Worm (Caenorhabditis elegans) whole organism, L1 larva: ENCODE data around the gene srg-5.
A peak's percentile ranks its signal among the peaks of the same experiment; 100 is the strongest.

Source experiments
- C04F5.9 ChIP-seq: sonication (generic microtip); optimal IDR thresholded peaks from 2 replicates; lab custom pipeline; 2016; ENCODE audit warnings: missing genetic modification characterization, missing compliant biosample characterization
- C16A3.4 ChIP-seq: fragments of 150-350 bp; optimal IDR thresholded peaks from 2 replicates; lab custom pipeline; 2014; ENCODE audit warnings: missing biosample characterization, missing genetic modification characterization
- F16B12.6 ChIP-seq: fragments of 150-350 bp; optimal IDR thresholded peaks from 2 replicates; lab custom pipeline; 2014; ENCODE audit warnings: missing biosample characterization, missing genetic modification characterization
- alr-1 ChIP-seq: fragments of 200-800 bp; sonication (Bioruptor generic); optimal IDR thresholded peaks from 2 replicates; lab custom pipeline; 2018; ENCODE audit warnings: borderline replicate concordance, mild to moderate bottlenecking, missing genetic modification characterization, missing compliant biosample characterization
- aly-2 ChIP-seq: fragments of 150-350 bp; optimal IDR thresholded peaks from 2 replicates; lab custom pipeline; 2014; ENCODE audit warnings: missing biosample characterization, missing genetic modification characterization
- blmp-1 ChIP-seq: fragments of 150-350 bp; optimal IDR thresholded peaks from 2 replicates; lab custom pipeline; 2014; ENCODE audit warnings: missing biosample characterization, missing genetic modification characterization
- ceh-63 ChIP-seq: fragments of 200-800 bp; sonication (Bioruptor generic); optimal IDR thresholded peaks from 2 replicates; lab custom pipeline; 2018; ENCODE audit warnings: mild to moderate bottlenecking, missing genetic modification characterization, missing compliant biosample characterization
- ceh-90 ChIP-seq: sonication (generic microtip); optimal IDR thresholded peaks from 2 replicates; lab custom pipeline; 2016; ENCODE audit warnings: missing genetic modification characterization, missing compliant biosample characterization
- ces-1 ChIP-seq: fragments of 150-350 bp; optimal IDR thresholded peaks from 2 replicates; lab custom pipeline; 2014; ENCODE audit warnings: missing biosample characterization, missing genetic modification reagents, missing genetic modification characterization
- dpl-1 ChIP-seq, 3 experiments: fragments of 150-350 bp in 2 of 3; sonication (generic microtip) in 1 of 3; optimal IDR thresholded peaks; 2 replicates each; lab custom pipeline; 2014 to 2017; ENCODE audit warnings: missing biosample characterization in 3 of 3, missing genetic modification characterization in 3 of 3, missing genetic modification reagents in 3 of 3
- dsc-1 ChIP-seq: sonication (generic microtip); optimal IDR thresholded peaks from 2 replicates; lab custom pipeline; 2016; ENCODE audit warnings: mild to moderate bottlenecking, missing genetic modification characterization, missing compliant biosample characterization
- efl-1 ChIP-seq, 4 experiments: fragments of 150-350 bp; optimal IDR thresholded peaks in 3 of 4; peaks in 1 of 4; 1 replicate in 1 of 4; 2 replicates in 3 of 4; lab custom pipeline; 2014; ENCODE audit warnings: missing biosample characterization in 2 of 4, missing genetic modification characterization in 2 of 4, missing genetic modification reagents in 2 of 4
- efl-3 ChIP-seq: fragments of 200-800 bp; sonication (Bioruptor generic); optimal IDR thresholded peaks from 2 replicates; lab custom pipeline; 2018; ENCODE audit warnings: mild to moderate bottlenecking, missing genetic modification characterization, missing compliant biosample characterization
- elt-2 ChIP-seq: sonication (generic microtip); optimal IDR thresholded peaks from 2 replicates; lab custom pipeline; 2016; ENCODE audit warnings: missing genetic modification characterization, mild to moderate bottlenecking, inconsistent platforms, missing compliant biosample characterization, missing genetic modification reagents
- elt-3 ChIP-seq, 6 experiments: fragments of 150-350 bp in 1 of 6; sonication (generic microtip); optimal IDR thresholded peaks; 2 replicates each; lab custom pipeline; 2017 to 2018; ENCODE audit warnings: missing biosample characterization in 6 of 6, missing genetic modification characterization in 6 of 6, inconsistent platforms in 1 of 6
- fkh-4 ChIP-seq: sonication (generic microtip); optimal IDR thresholded peaks from 2 replicates; lab custom pipeline; 2016; ENCODE audit warnings: missing compliant biosample characterization, missing genetic modification characterization, borderline replicate concordance
- grh-1 ChIP-seq: fragments of 200-800 bp; sonication (Bioruptor generic); IDR thresholded peaks from 2 replicates; pipeline ENCODE4 v1.3.6; 2022; ENCODE audit warnings: missing genetic modification reagents, missing genetic modification characterization, missing compliant biosample characterization
- hlh-17 ChIP-seq: fragments of 200-800 bp; sonication (Bioruptor generic); optimal IDR thresholded peaks from 2 replicates; lab custom pipeline; 2018; ENCODE audit warnings: missing genetic modification characterization, mild to moderate bottlenecking, missing compliant biosample characterization, moderate library complexity, borderline replicate concordance
- lin-14 ChIP-seq: fragments of 200-800 bp; sonication (Bioruptor generic); optimal IDR thresholded peaks from 2 replicates; lab custom pipeline; 2018; ENCODE audit warnings: mild to moderate bottlenecking, missing genetic modification characterization, moderate library complexity, missing compliant biosample characterization
- lin-15B ChIP-seq: fragments of 150-350 bp; sonication (generic microtip); optimal IDR thresholded peaks from 3 replicates; lab custom pipeline; 2014; ENCODE audit warnings: missing biosample characterization, missing genetic modification characterization
- lin-35 ChIP-seq, 2 experiments: fragments of 150-350 bp; optimal IDR thresholded peaks; 2 replicates each; lab custom pipeline; 2014; ENCODE audit warnings: missing biosample characterization in 2 of 2, missing genetic modification characterization in 2 of 2, missing genetic modification reagents in 2 of 2
- lin-39 ChIP-seq: fragments of 150-350 bp; optimal IDR thresholded peaks from 2 replicates; lab custom pipeline; 2014; ENCODE audit warnings: missing biosample characterization, missing genetic modification reagents, missing genetic modification characterization
- lir-3 ChIP-seq: sonication (generic microtip); optimal IDR thresholded peaks from 2 replicates; lab custom pipeline; 2016; ENCODE audit warnings: mild to moderate bottlenecking, missing genetic modification characterization, moderate library complexity, missing compliant biosample characterization; ENCODE audit not compliant: poor library complexity
- lsy-2 ChIP-seq, 2 experiments: fragments of 150-350 bp; optimal IDR thresholded peaks; 2 replicates each; lab custom pipeline; 2014; ENCODE audit warnings: missing biosample characterization in 2 of 2, missing genetic modification characterization in 2 of 2
- mdl-1 ChIP-seq, 2 experiments: fragments of 150-350 bp; optimal IDR thresholded peaks; 2 replicates each; lab custom pipeline; 2014 to 2017; ENCODE audit warnings: missing biosample characterization in 2 of 2, missing genetic modification characterization in 2 of 2, inconsistent platforms in 1 of 2
- mep-1 ChIP-seq: fragments of 150-350 bp; optimal IDR thresholded peaks from 2 replicates; lab custom pipeline; 2014; ENCODE audit warnings: missing biosample characterization, missing genetic modification characterization
- nhr-11 ChIP-seq: fragments of 150-350 bp; optimal IDR thresholded peaks from 2 replicates; lab custom pipeline; 2014; ENCODE audit warnings: missing biosample characterization, missing genetic modification characterization
- nhr-20 ChIP-seq: sonication (generic microtip); optimal IDR thresholded peaks from 2 replicates; lab custom pipeline; 2016; ENCODE audit warnings: mild to moderate bottlenecking, missing genetic modification characterization, missing compliant biosample characterization
- nhr-71 ChIP-seq: sonication (generic microtip); optimal IDR thresholded peaks from 2 replicates; lab custom pipeline; 2016; ENCODE audit warnings: mild to moderate bottlenecking, missing genetic modification characterization, moderate library complexity, missing compliant biosample characterization
- nhr-76 ChIP-seq: sonication (generic microtip); optimal IDR thresholded peaks from 2 replicates; lab custom pipeline; 2017; ENCODE audit warnings: missing biosample characterization, missing genetic modification characterization
- nhr-85 ChIP-seq: sonication (generic microtip); peaks from one replicate; lab custom pipeline; 2016; ENCODE audit warnings: missing genetic modification characterization, inconsistent platforms, missing compliant biosample characterization
- pag-3 ChIP-seq: sonication (generic microtip); optimal IDR thresholded peaks from 2 replicates; lab custom pipeline; 2017; ENCODE audit warnings: missing genetic modification characterization, mild to moderate bottlenecking, missing compliant biosample characterization, antibody characterized with exemption, borderline replicate concordance; ENCODE audit not compliant: insufficient read depth
- rnt-1 ChIP-seq: sonication (generic microtip); optimal IDR thresholded peaks from 2 replicates; lab custom pipeline; 2016; ENCODE audit warnings: mild to moderate bottlenecking, missing genetic modification characterization, moderate library complexity, missing compliant biosample characterization
- snu-23 ChIP-seq: sonication (generic microtip); optimal IDR thresholded peaks from 2 replicates; lab custom pipeline; 2016; ENCODE audit warnings: missing genetic modification characterization, missing compliant biosample characterization
- sox-4 ChIP-seq: sonication (generic microtip); optimal IDR thresholded peaks from 2 replicates; lab custom pipeline; 2016; ENCODE audit warnings: missing genetic modification characterization, missing compliant biosample characterization
- swsn-7 ChIP-seq: sonication (generic microtip); optimal IDR thresholded peaks from 2 replicates; lab custom pipeline; 2016; ENCODE audit warnings: missing genetic modification characterization, missing compliant biosample characterization
- tbx-2 ChIP-seq: sonication (generic microtip); optimal IDR thresholded peaks from 2 replicates; lab custom pipeline; 2016; ENCODE audit warnings: missing genetic modification characterization, missing compliant biosample characterization
- unc-30 ChIP-seq: sonication (generic microtip); optimal IDR thresholded peaks from 2 replicates; lab custom pipeline; 2017; ENCODE audit warnings: missing biosample characterization, missing genetic modification characterization
- zag-1 ChIP-seq: fragments of 150-350 bp; optimal IDR thresholded peaks from 2 replicates; lab custom pipeline; 2014; ENCODE audit warnings: missing biosample characterization, missing genetic modification characterization
- zip-4 ChIP-seq: fragments of 200-800 bp; sonication (Bioruptor generic); optimal IDR thresholded peaks from 2 replicates; lab custom pipeline; 2018; ENCODE audit warnings: mild to moderate bottlenecking, missing genetic modification characterization, moderate library complexity, missing compliant biosample characterization

The srg-5 gene

DNA sequence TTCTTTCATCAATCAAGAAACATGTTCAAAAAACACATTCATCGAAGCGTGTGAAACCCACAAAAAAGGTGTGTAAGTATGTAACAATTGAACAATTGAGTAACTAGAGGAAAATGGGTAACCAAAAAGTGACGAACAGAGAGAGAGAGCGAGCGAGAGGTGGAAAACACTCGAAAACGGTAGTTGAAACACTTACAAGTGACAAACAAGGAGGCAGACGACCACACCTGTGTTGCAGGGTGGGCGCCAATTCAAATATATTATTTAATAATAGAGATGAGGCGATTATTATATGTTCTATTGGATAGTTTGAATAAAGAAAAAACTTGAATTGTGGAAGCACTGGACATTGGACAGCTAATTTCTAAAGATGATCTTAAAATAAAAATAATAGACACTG is 25.0 kb upstream of the srg-5 start:
- TF ChIP-seq lin-15B (peak; percentile 16), blmp-1 (tag; lab: Kevin White, UChicago) (peak; percentile 10), grh-1 (no peak), efl-1 (optimal IDR thresholded peaks at IDR 0.05; lab: Kevin White, UChicago) (peak in 1 of 2 experiments; percentile 50), efl-1 (GFP tag; optimal IDR thresholded peaks at IDR 0.05 in 1 of 2; lab: Kevin White, UChicago) (peak; percentile 70 to 95), ces-1 (GFP tag; lab: Kevin White, UChicago) (no peak), lin-39 (tag; lab: Kevin White, UChicago) (no peak), dsc-1 (tag; lab: Kevin White, UChicago) (no peak), hlh-17 (GFP tag; lab: Kevin White, UChicago) (no peak), ceh-63 (GFP tag; lab: Kevin White, UChicago) (no peak), lin-35 (GFP tag; optimal IDR thresholded peaks at IDR 0.05; lab: Kevin White, UChicago) (peak; percentile 47 to 66), snu-23 (GFP tag; lab: Kevin White, UChicago) (peak; percentile 9), lsy-2 (tag; optimal IDR thresholded peaks at IDR 0.05; lab: Kevin White, UChicago) (peak in 1 of 2 experiments; percentile 9), lin-14 (GFP tag; lab: Kevin White, UChicago) (peak; percentile 64), dpl-1 (GFP tag; optimal IDR thresholded peaks at IDR 0.05; lab: Kevin White, UChicago) (peak; percentile 34 to 73 (median 46)), nhr-85 (tag; lab: Kevin White, UChicago) (peak; percentile 35)

- TF ChIP-seq nhr-71 (tag; lab: Kevin White, UChicago), result no peak
- TF ChIP-seq mdl-1 (tag; optimal IDR thresholded peaks at IDR 0.05; lab: Kevin White, UChicago), result no peak
- peak in 1 of 6 experiments; percentile 53 for TF ChIP-seq elt-3 (tag; optimal IDR thresholded peaks at IDR 0.05; lab: Kevin White, UChicago)
- no peak for TF ChIP-seq dsc-1 (tag; lab: Kevin White, UChicago)
- no peak for TF ChIP-seq elt-2 (tag; lab: Kevin White, UChicago)
- TF ChIP-seq zip-4 (GFP tag; lab: Kevin White, UChicago), result no peak
- no peak for TF ChIP-seq F16B12.6 (tag; lab: Kevin White, UChicago)
Observed at ce11 chrIII:6287195-6287594, 22.8 kb upstream of the srg-5 start, which contains the start of gene F47D12.6. F47D12.6 (minus strand) TSS chrIII:6287295.

ce11 chrIII:6285890-6286289 is 21.5 kb upstream of the srg-5 start, which contains the start of gene gadr-3:
gadr-3 (minus strand) TSS chrIII:6285990.
- TF ChIP-seq nhr-76 (no peak), efl-1 (optimal IDR thresholded peaks at IDR 0.05; lab: Kevin White, UChicago) (no peak), efl-1 (GFP tag; optimal IDR thresholded peaks at IDR 0.05 in 1 of 2; lab: Kevin White, UChicago) (peak in 1 of 2 experiments; percentile 39)

DNA sequence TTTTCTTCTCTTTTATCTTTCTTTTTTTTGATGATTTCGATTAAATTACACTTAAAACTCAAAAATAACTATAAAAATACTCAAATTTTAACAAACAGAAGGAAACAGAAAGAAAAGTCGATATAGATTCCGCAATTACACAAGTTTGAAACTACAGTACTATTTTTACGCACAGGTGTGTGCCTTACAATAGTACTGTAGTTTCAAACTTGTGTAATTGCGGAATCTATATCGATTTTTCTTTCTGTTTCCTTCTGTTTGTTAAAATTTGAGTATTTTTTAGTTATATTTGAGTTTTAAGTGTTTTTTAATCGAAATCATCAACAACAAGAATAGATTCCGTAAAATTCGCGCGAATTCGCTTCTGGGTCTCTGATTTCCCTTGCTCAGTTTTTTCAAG is 18.7 kb upstream of the srg-5 start:
- TF ChIP-seq lsy-2 (tag; optimal IDR thresholded peaks at IDR 0.05; lab: Kevin White, UChicago) (no peak), efl-1 (optimal IDR thresholded peaks at IDR 0.05; lab: Kevin White, UChicago) (no peak), efl-1 (GFP tag; optimal IDR thresholded peaks at IDR 0.05 in 1 of 2; lab: Kevin White, UChicago) (peak in 1 of 2 experiments; percentile 46)

- TF ChIP-seq nhr-11 (tag; lab: Kevin White, UChicago), result peak; percentile 57
- peak; percentile 61 for TF ChIP-seq zip-4 (GFP tag; lab: Kevin White, UChicago)
- TF ChIP-seq C04F5.9 (tag; lab: Kevin White, UChicago), result no peak
- TF ChIP-seq pag-3 (tag; lab: Kevin White, UChicago), result no peak
- no peak for TF ChIP-seq unc-30 (tag; lab: Kevin White, UChicago)
- no peak for TF ChIP-seq lin-39 (tag; lab: Kevin White, UChicago)
- peak; percentile 73 for TF ChIP-seq rnt-1 (tag; lab: Kevin White, UChicago)
- TF ChIP-seq tbx-2 (tag; lab: Kevin White, UChicago), result peak; percentile 88
- no peak for TF ChIP-seq alr-1 (tag; lab: Kevin White, UChicago)
- peak; percentile 49 for TF ChIP-seq fkh-4 (tag; lab: Kevin White, UChicago)
- peak; percentile 90 for TF ChIP-seq nhr-20 (tag; lab: Kevin White, UChicago)
- TF ChIP-seq ceh-90, result peak; percentile 24
- no peak for TF ChIP-seq efl-3
- TF ChIP-seq lin-35 (GFP tag; optimal IDR thresholded peaks at IDR 0.05; lab: Kevin White, UChicago), result peak; percentile 74 to 79
- no peak for TF ChIP-seq hlh-17 (GFP tag; lab: Kevin White, UChicago)
- TF ChIP-seq lir-3 (tag; lab: Kevin White, UChicago), result peak; percentile 58
- TF ChIP-seq sox-4 (tag; lab: Kevin White, UChicago), result no peak
- TF ChIP-seq zag-1 (tag; lab: Kevin White, UChicago), result no peak
- peak; percentile 92 for TF ChIP-seq swsn-7 (tag; lab: Kevin White, UChicago)
- TF ChIP-seq mep-1 (tag; lab: Kevin White, UChicago), result peak; percentile 58
- TF ChIP-seq mdl-1 (tag; optimal IDR thresholded peaks at IDR 0.05; lab: Kevin White, UChicago), result peak in 1 of 2 experiments; percentile 83
- peak; percentile 74 for TF ChIP-seq C16A3.4 (tag; lab: Kevin White, UChicago)
- no peak for TF ChIP-seq F16B12.6 (tag; lab: Kevin White, UChicago)
- TF ChIP-seq aly-2 (tag; lab: Kevin White, UChicago), result peak; percentile 59
Observed at ce11 chrIII:6280070-6280596, 15.8 kb upstream of the srg-5 start, which contains the start of gene hmg-1.2. hmg-1.2 (plus strand) TSS chrIII:6280380.
